Worm (Caenorhabditis elegans) whole organism, early embryonic: ENCODE results near the gene flcn-1.

Source experiments
- B0310.2 ChIP-seq: sonication (generic microtip); optimal IDR thresholded peaks from 2 replicates; lab custom pipeline; 2016; ENCODE audit warnings: mild to moderate bottlenecking, missing genetic modification characterization, missing compliant biosample characterization
- F13C5.2 ChIP-seq: sonication (generic microtip); optimal IDR thresholded peaks from 2 replicates; lab custom pipeline; 2017; ENCODE audit warnings: mild to moderate bottlenecking, missing genetic modification characterization, inconsistent platforms, missing compliant biosample characterization
- aly-1 ChIP-seq: sonication (generic microtip); optimal IDR thresholded peaks from 2 replicates; lab custom pipeline; 2016; ENCODE audit warnings: missing genetic modification characterization, missing compliant biosample characterization
- ama-1 ChIP-seq: fragments of 150-350 bp; optimal IDR thresholded peaks from 2 replicates; lab custom pipeline; 2014
- ceh-36 ChIP-seq: sonication (generic microtip); optimal IDR thresholded peaks from 2 replicates; lab custom pipeline; 2016; ENCODE audit warnings: missing genetic modification characterization, inconsistent platforms, missing compliant biosample characterization
- flt-1 ChIP-seq: fragments of 200-800 bp; sonication (Bioruptor generic); IDR thresholded peaks from 2 replicates; pipeline ENCODE4 v1.3.6; 2022; ENCODE audit warnings: missing genetic modification characterization, missing compliant biosample characterization
- tbx-11 ChIP-seq: fragments of 200-800 bp; sonication (Bioruptor generic); IDR thresholded peaks from 2 replicates; pipeline ENCODE4 v1.3.6; 2022; ENCODE audit warnings: missing genetic modification characterization, missing compliant biosample characterization
- tbx-37 ChIP-seq: fragments of 200-800 bp; sonication (Bioruptor generic); conservative IDR thresholded peaks from 2 replicates; pipeline ENCODE4 v1.3.6; 2022; ENCODE audit warnings: missing genetic modification reagents, missing genetic modification characterization, missing compliant biosample characterization

DNA sequence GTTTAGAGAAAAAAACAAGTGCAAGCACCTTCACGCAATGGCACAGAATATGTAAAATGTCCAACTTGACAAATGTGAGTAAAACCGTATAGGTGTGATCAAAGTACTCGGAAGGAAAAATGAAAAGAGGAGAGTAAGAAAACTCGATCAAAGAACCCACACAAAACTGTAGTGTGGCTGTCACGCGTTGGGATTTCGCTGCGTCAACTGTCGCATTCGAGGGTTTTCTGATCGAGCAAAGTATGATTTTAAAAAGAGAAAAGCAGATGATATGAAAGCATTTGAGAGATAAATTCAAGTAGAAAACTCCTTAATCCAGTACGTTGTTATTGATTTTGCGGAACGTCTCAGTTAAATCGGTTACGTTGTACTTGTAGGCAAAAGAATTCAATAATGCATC is 36.7 kb upstream of the flcn-1 start:
- TF ChIP-seq ama-1 (lab: Kevin White, UChicago) = no peak
- TF ChIP-seq ceh-36 (tag; lab: Kevin White, UChicago) = no peak
- TF ChIP-seq tbx-37 (GFP tag; lab: Robert Waterston, UW) = no peak
- no peak for TF ChIP-seq B0310.2 (tag; lab: Kevin White, UChicago)
- TF ChIP-seq aly-1 (tag; lab: Kevin White, UChicago) = no peak
- no peak for TF ChIP-seq tbx-11 (GFP tag; lab: Robert Waterston, UW)
- no peak for TF ChIP-seq F13C5.2 (tag; lab: Kevin White, UChicago)
- TF ChIP-seq flt-1 = no peak
